Worm (Caenorhabditis elegans) whole organism, L4 larva: ENCODE measurements around the gene phlp-2.

ENCODE experiments used
- D1046.2 ChIP-seq: fragments of 200-800 bp; sonication (Bioruptor generic); IDR thresholded peaks from 2 replicates; pipeline ENCODE4 v1.3.6; 2022; ENCODE audit warnings: missing genetic modification characterization, missing compliant biosample characterization
- F26F4.8 ChIP-seq: fragments of 200-800 bp; sonication (Bioruptor generic); conservative IDR thresholded peaks from 2 replicates; pipeline ENCODE4 v1.3.6; 2022; ENCODE audit warnings: missing genetic modification characterization, missing compliant biosample characterization
- T20F7.1 ChIP-seq: fragments of 200-800 bp; sonication (Bioruptor generic); optimal IDR thresholded peaks from 2 replicates; lab custom pipeline; 2018; ENCODE audit warnings: mild to moderate bottlenecking, missing genetic modification characterization, missing compliant biosample characterization
- T26A8.4 ChIP-seq: fragments of 200-800 bp; sonication (Bioruptor generic); IDR thresholded peaks from 2 replicates; pipeline ENCODE4 v1.3.6; 2022; ENCODE audit warnings: missing genetic modification characterization, missing compliant biosample characterization
- ZK546.5 ChIP-seq, 2 experiments: sonication (generic microtip); optimal IDR thresholded peaks; 2 replicates each; lab custom pipeline; 2017; ENCODE audit warnings: missing biosample characterization in 2 of 2, missing genetic modification characterization in 2 of 2
- aly-2 ChIP-seq: sonication (generic microtip); optimal IDR thresholded peaks from 2 replicates; lab custom pipeline; 2018; ENCODE audit warnings: missing biosample characterization, missing genetic modification characterization
- ama-1 ChIP-seq: fragments of 150-350 bp; optimal IDR thresholded peaks from 2 replicates; lab custom pipeline; 2014; ENCODE audit warnings: inconsistent platforms, mixed read lengths
- attf-4 ChIP-seq: sonication (generic microtip); optimal IDR thresholded peaks from 3 replicates; lab custom pipeline; 2017; ENCODE audit warnings: missing biosample characterization, missing genetic modification characterization
- ces-1 ChIP-seq: fragments of 150-350 bp; sonication (generic microtip); optimal IDR thresholded peaks from 4 replicates; lab custom pipeline; 2014; ENCODE audit warnings: missing biosample characterization, missing genetic modification reagents, missing genetic modification characterization
- daf-12 ChIP-seq: fragments of 150-350 bp; optimal IDR thresholded peaks from 2 replicates; lab custom pipeline; 2014; ENCODE audit warnings: missing biosample characterization, missing genetic modification reagents, missing genetic modification characterization
- daf-19 ChIP-seq: fragments of 200-800 bp; sonication (Bioruptor generic); conservative IDR thresholded peaks from 2 replicates; pipeline ENCODE4 v1.3.6; 2022; ENCODE audit warnings: missing genetic modification characterization, missing compliant biosample characterization
- daf-8 ChIP-seq: fragments of 200-800 bp; sonication (Bioruptor generic); IDR thresholded peaks from 2 replicates; pipeline ENCODE4 v1.3.6; 2022; ENCODE audit warnings: missing genetic modification characterization, missing compliant biosample characterization
- dmd-9 ChIP-seq: fragments of 200-800 bp; sonication (Bioruptor generic); IDR thresholded peaks from 2 replicates; pipeline ENCODE4 v1.3.6; 2022; ENCODE audit warnings: missing genetic modification reagents, missing genetic modification characterization, missing compliant biosample characterization
- dpl-1 ChIP-seq: fragments of 150-350 bp; optimal IDR thresholded peaks from 2 replicates; lab custom pipeline; 2014; ENCODE audit warnings: missing biosample characterization, missing genetic modification reagents, missing genetic modification characterization
- egl-27 ChIP-seq: sonication (generic microtip); optimal IDR thresholded peaks from 3 replicates; lab custom pipeline; 2017; ENCODE audit warnings: missing biosample characterization, missing genetic modification reagents, missing genetic modification characterization
- fos-1 ChIP-seq: fragments of 150-350 bp; optimal IDR thresholded peaks from 2 replicates; lab custom pipeline; 2014; ENCODE audit warnings: missing biosample characterization, missing genetic modification characterization
- hlh-11 ChIP-seq: fragments of 200-800 bp; sonication (Bioruptor generic); optimal IDR thresholded peaks from 2 replicates; lab custom pipeline; 2018; ENCODE audit warnings: mild to moderate bottlenecking, missing genetic modification characterization, missing compliant biosample characterization
- hlh-30 ChIP-seq: sonication (generic microtip); optimal IDR thresholded peaks from 2 replicates; lab custom pipeline; 2017; ENCODE audit warnings: antibody characterized with exemption, mild to moderate bottlenecking, missing genetic modification characterization, missing compliant biosample characterization; ENCODE audit not compliant: insufficient read depth
- lin-13 ChIP-seq: fragments of 150-350 bp; optimal IDR thresholded peaks from 2 replicates; lab custom pipeline; 2014; ENCODE audit warnings: missing biosample characterization, missing genetic modification reagents, missing genetic modification characterization
- lin-38 ChIP-seq: fragments of 200-800 bp; sonication (Bioruptor generic); IDR thresholded peaks from 2 replicates; pipeline ENCODE4 v1.3.6; 2022; ENCODE audit warnings: missing genetic modification reagents, missing genetic modification characterization, missing compliant biosample characterization
- lir-3 ChIP-seq: sonication (generic microtip); optimal IDR thresholded peaks from 2 replicates; lab custom pipeline; 2016; ENCODE audit warnings: mild to moderate bottlenecking, missing genetic modification characterization, missing compliant biosample characterization
- mdl-1 ChIP-seq, 2 experiments: fragments of 150-350 bp in 1 of 2; sonication (generic microtip) in 1 of 2; optimal IDR thresholded peaks; 2 replicates each; lab custom pipeline; 2014 to 2017; ENCODE audit warnings: missing biosample characterization in 2 of 2, missing genetic modification characterization in 2 of 2
- mep-1 ChIP-seq: fragments of 150-350 bp; sonication (generic microtip); optimal IDR thresholded peaks from 3 replicates; lab custom pipeline; 2014; ENCODE audit warnings: missing biosample characterization, missing genetic modification characterization
- mes-2 ChIP-seq: sonication (generic microtip); optimal IDR thresholded peaks from 2 replicates; lab custom pipeline; 2016; ENCODE audit warnings: missing genotype, mild to moderate bottlenecking, missing genetic modification characterization, missing compliant biosample characterization; ENCODE audit not compliant: poor library complexity, severe bottlenecking
- mxl-2 ChIP-seq: fragments of 200-800 bp; sonication (Bioruptor generic); conservative IDR thresholded peaks from 2 replicates; pipeline ENCODE4 v1.3.6; 2022; ENCODE audit warnings: missing genetic modification reagents, missing genetic modification characterization, missing compliant biosample characterization
- nhr-10 ChIP-seq: fragments of 150-350 bp; optimal IDR thresholded peaks from 2 replicates; lab custom pipeline; 2014; ENCODE audit warnings: missing biosample characterization, missing genetic modification characterization
- nhr-11 ChIP-seq: fragments of 150-350 bp; optimal IDR thresholded peaks from 2 replicates; lab custom pipeline; 2014; ENCODE audit warnings: missing biosample characterization, missing genetic modification characterization
- nhr-111 ChIP-seq: fragments of 200-800 bp; sonication (Bioruptor generic); optimal IDR thresholded peaks from 2 replicates; lab custom pipeline; 2018; ENCODE audit warnings: mild to moderate bottlenecking, missing genetic modification characterization, missing compliant biosample characterization
- nhr-25 ChIP-seq: sonication (generic microtip); optimal IDR thresholded peaks from 2 replicates; lab custom pipeline; 2017; ENCODE audit warnings: missing genetic modification characterization, mild to moderate bottlenecking, missing compliant biosample characterization, antibody characterized with exemption, moderate library complexity, borderline replicate concordance; ENCODE audit not compliant: insufficient read depth
- nhr-28 ChIP-seq: fragments of 150-350 bp; optimal IDR thresholded peaks from 2 replicates; lab custom pipeline; 2014; ENCODE audit warnings: missing biosample characterization, missing genetic modification characterization
- nhr-42 ChIP-seq: fragments of 200-800 bp; sonication (Bioruptor generic); IDR thresholded peaks from 2 replicates; pipeline ENCODE4 v1.3.6; 2022; ENCODE audit warnings: missing genetic modification characterization, missing compliant biosample characterization
- nhr-48 ChIP-seq: sonication (generic microtip); optimal IDR thresholded peaks from 2 replicates; lab custom pipeline; 2016; ENCODE audit warnings: mild to moderate bottlenecking, missing genetic modification characterization, missing compliant biosample characterization
- nhr-6 ChIP-seq: fragments of 150-350 bp; optimal IDR thresholded peaks from 2 replicates; lab custom pipeline; 2014; ENCODE audit warnings: missing biosample characterization, missing genetic modification characterization
- nhr-77 ChIP-seq: fragments of 150-350 bp; optimal IDR thresholded peaks from 2 replicates; lab custom pipeline; 2014; ENCODE audit warnings: missing biosample characterization, missing genetic modification characterization
- pha-4 ChIP-seq, 2 experiments: fragments of 150-350 bp in 1 of 2; fragments of 200-800 bp in 1 of 2; sonication (Bioruptor generic) in 1 of 2; IDR thresholded peaks in 1 of 2; optimal IDR thresholded peaks in 1 of 2; 2 replicates each; pipeline versions ENCODE4 v1.3.6 to Lab custom; 2014 to 2022; ENCODE audit warnings: missing genetic modification characterization in 2 of 2, missing genetic modification reagents in 2 of 2, missing biosample characterization in 1 of 2, missing compliant biosample characterization in 1 of 2
- php-3 ChIP-seq: fragments of 200-800 bp; sonication (Bioruptor generic); IDR thresholded peaks from 2 replicates; pipeline ENCODE4 v1.3.6; 2022; ENCODE audit warnings: missing genetic modification reagents, missing genetic modification characterization, missing compliant biosample characterization
- rbr-2 ChIP-seq: sonication (generic microtip); optimal IDR thresholded peaks from 2 replicates; lab custom pipeline; 2016; ENCODE audit warnings: missing genotype, missing genetic modification characterization, missing compliant biosample characterization
- saeg-2 ChIP-seq: fragments of 200-800 bp; sonication (Bioruptor generic); IDR thresholded peaks from 2 replicates; pipeline ENCODE4 v1.3.6; 2022; ENCODE audit warnings: missing genetic modification reagents, missing genetic modification characterization, missing compliant biosample characterization
- sdz-12 ChIP-seq: fragments of 200-800 bp; sonication (Bioruptor generic); optimal IDR thresholded peaks from 2 replicates; lab custom pipeline; 2018; ENCODE audit warnings: mild to moderate bottlenecking, missing genetic modification characterization, missing compliant biosample characterization
- set-16 ChIP-seq: fragments of 200-800 bp; sonication (Bioruptor generic); IDR thresholded peaks from 2 replicates; pipeline ENCODE4 v1.3.6; 2022; ENCODE audit warnings: missing genetic modification reagents, missing genetic modification characterization, missing compliant biosample characterization
- skn-1 ChIP-seq: fragments of 150-350 bp; optimal IDR thresholded peaks from 2 replicates; lab custom pipeline; 2014; ENCODE audit warnings: missing biosample characterization, missing genetic modification characterization
- snpc-1.2 ChIP-seq: fragments of 200-800 bp; sonication (Bioruptor generic); IDR thresholded peaks from 2 replicates; pipeline ENCODE4 v1.3.6; 2022; ENCODE audit warnings: missing genetic modification reagents, missing genetic modification characterization, missing compliant biosample characterization
- snpc-4 ChIP-seq: fragments of 150-350 bp; optimal IDR thresholded peaks from 2 replicates; lab custom pipeline; 2014; ENCODE audit warnings: missing biosample characterization, missing genetic modification characterization
- spr-3 ChIP-seq: fragments of 200-800 bp; sonication (Bioruptor generic); optimal IDR thresholded peaks from 2 replicates; lab custom pipeline; 2018; ENCODE audit warnings: mild to moderate bottlenecking, missing genetic modification characterization, missing compliant biosample characterization
- tra-1 ChIP-seq: fragments of 200-800 bp; sonication (Bioruptor generic); IDR thresholded peaks from 2 replicates; pipeline ENCODE4 v1.3.6; 2022; ENCODE audit warnings: missing genetic modification reagents, missing genetic modification characterization, missing compliant biosample characterization
- unc-130 ChIP-seq: sonication (generic microtip); optimal IDR thresholded peaks from 2 replicates; lab custom pipeline; 2016; ENCODE audit warnings: missing genetic modification reagents, missing genetic modification characterization, missing compliant biosample characterization
- vab-7 ChIP-seq: fragments of 200-800 bp; sonication (Bioruptor generic); IDR thresholded peaks from 2 replicates; pipeline ENCODE4 v1.3.6; 2022; ENCODE audit warnings: missing genetic modification reagents, missing genetic modification characterization, missing compliant biosample characterization
- zag-1 ChIP-seq: fragments of 150-350 bp; optimal IDR thresholded peaks from 2 replicates; lab custom pipeline; 2014; ENCODE audit warnings: missing biosample characterization, missing genetic modification characterization
- zfp-3 ChIP-seq: fragments of 200-800 bp; sonication (Bioruptor generic); conservative IDR thresholded peaks from 2 replicates; pipeline ENCODE4 v1.3.6; 2022; ENCODE audit warnings: missing genetic modification reagents, missing genetic modification characterization, missing compliant biosample characterization
- zip-2 ChIP-seq: fragments of 150-350 bp; optimal IDR thresholded peaks from 2 replicates; lab custom pipeline; 2014; ENCODE audit warnings: missing biosample characterization, missing genetic modification characterization
- ztf-7 ChIP-seq: fragments of 150-350 bp; optimal IDR thresholded peaks from 2 replicates; lab custom pipeline; 2014; ENCODE audit warnings: missing biosample characterization, missing genetic modification characterization

Gene phlp-2

ce11 chrIII:4193659-4194103, 15.6 kb upstream of the phlp-2 start, which contains the start of gene xbp-1 (continued):
- TF ChIP-seq pha-4 (GFP tag; IDR thresholded peaks at IDR 0.05; lab: Robert Waterston, UW) (peak; percentile 77), pha-4 (tag; optimal IDR thresholded peaks at IDR 0.05; lab: Kevin White, UChicago) (no peak), lin-13 (peak; percentile 94), aly-2 (tag; lab: Kevin White, UChicago) (no peak), daf-8 (GFP tag; lab: Robert Waterston, UW) (no peak), unc-130 (GFP tag; lab: Kevin White, UChicago) (no peak), D1046.2 (GFP tag; lab: Robert Waterston, UW) (no peak), zfp-3 (GFP tag; lab: Robert Waterston, UW) (peak; percentile 84), mep-1 (peak; percentile 92), spr-3 (peak; percentile 23), lin-38 (GFP tag; lab: Robert Waterston, UW) (peak; percentile 71), dmd-9 (GFP tag; lab: Robert Waterston, UW) (peak; percentile 63; the same call in 1 of the 2 replicates), sdz-12 (GFP tag; lab: Kevin White, UChicago) (peak; percentile 50), egl-27 (tag; lab: Kevin White, UChicago) (peak; percentile 5), attf-4 (tag; lab: Kevin White, UChicago) (no peak), mdl-1 (tag; optimal IDR thresholded peaks at IDR 0.05; lab: Kevin White, UChicago) (peak; percentile 74 to 93), ztf-7 (tag; lab: Kevin White, UChicago) (peak; percentile 74), daf-12 (tag; lab: Kevin White, UChicago) (no peak), php-3 (peak; percentile 85), hlh-30 (tag; lab: Kevin White, UChicago) (peak; percentile 94), fos-1 (tag; lab: Kevin White, UChicago) (no peak), nhr-6 (tag; lab: Kevin White, UChicago) (peak; percentile 89), nhr-28 (tag; lab: Kevin White, UChicago) (peak; percentile 92), nhr-10 (tag; lab: Kevin White, UChicago) (peak; percentile 76), dpl-1 (peak; percentile 79), set-16 (GFP tag; lab: Robert Waterston, UW) (peak; percentile 39), T20F7.1 (peak; percentile 88), lir-3 (tag; lab: Kevin White, UChicago) (no peak), mxl-2 (GFP tag; lab: Robert Waterston, UW) (0 out of 2 replicates have a peak, but pooled peaks have one; percentile 17), snpc-4 (tag; lab: Kevin White, UChicago) (no peak), mes-2 (tag; lab: Kevin White, UChicago) (peak; percentile 90), zip-2 (tag; lab: Kevin White, UChicago) (peak; percentile 78), zag-1 (tag; lab: Kevin White, UChicago) (no peak), nhr-77 (peak; percentile 91), hlh-11 (tag; lab: Kevin White, UChicago) (peak; percentile 98), ama-1 (lab: Kevin White, UChicago) (peak; percentile 91), skn-1 (tag; lab: Kevin White, UChicago) (no peak), tra-1 (GFP tag; lab: Robert Waterston, UW) (peak; percentile 81), F26F4.8 (no peak), vab-7 (peak; percentile 71), nhr-48 (peak; percentile 82), rbr-2 (tag; lab: Kevin White, UChicago) (peak; percentile 92), daf-19 (GFP tag; lab: Robert Waterston, UW) (peak; percentile 45; the same call in 1 of the 2 replicates), ces-1 (GFP tag; lab: Kevin White, UChicago) (no peak), snpc-1.2 (0 out of 2 replicates have a peak, but pooled peaks have one; percentile 23), saeg-2 (GFP tag; lab: Robert Waterston, UW) (no peak; the same call in 1 of the 2 replicates), nhr-25 (tag; lab: Kevin White, UChicago) (peak; percentile 78), ZK546.5 (tag; optimal IDR thresholded peaks at IDR 0.05; lab: Kevin White, UChicago) (no peak), nhr-42 (GFP tag; lab: Robert Waterston, UW) (0 out of 2 replicates have a peak, but pooled peaks have one; percentile 64), nhr-11 (tag; lab: Kevin White, UChicago) (peak; percentile 96), nhr-111 (GFP tag; lab: Kevin White, UChicago) (no peak), T26A8.4 (GFP tag; lab: Robert Waterston, UW) (peak; percentile 58)
